Worm (Caenorhabditis elegans) whole organism, young adult: ENCODE data around the gene gid-2.

Experiments
- B0261.1 ChIP-seq: sonication (generic microtip); optimal IDR thresholded peaks from 2 replicates; lab custom pipeline; 2016; ENCODE audit warnings: mild to moderate bottlenecking, missing genetic modification characterization, moderate library complexity, missing compliant biosample characterization
- B0336.3 ChIP-seq: fragments of 200-800 bp; sonication (Bioruptor generic); IDR thresholded peaks from 2 replicates; pipeline ENCODE4 v1.3.6; 2022; ENCODE audit warnings: missing genetic modification characterization, missing compliant biosample characterization
- F37B4.10 ChIP-seq: fragments of 200-800 bp; sonication (Bioruptor generic); IDR thresholded peaks from 2 replicates; pipeline ENCODE4 v1.3.6; 2022; ENCODE audit warnings: missing genetic modification characterization, missing compliant biosample characterization
- T07F8.4 ChIP-seq: sonication (generic microtip); optimal IDR thresholded peaks from 2 replicates; lab custom pipeline; 2016; ENCODE audit warnings: mild to moderate bottlenecking, missing genetic modification characterization, moderate library complexity, missing compliant biosample characterization
- Y53F4B.3 ChIP-seq: fragments of 200-800 bp; sonication (Bioruptor generic); IDR thresholded peaks from 2 replicates; pipeline ENCODE4 v1.3.6; 2022; ENCODE audit warnings: missing genetic modification reagents, missing genetic modification characterization, missing compliant biosample characterization
- ZK185.1 ChIP-seq: sonication (generic microtip); optimal IDR thresholded peaks from 2 replicates; lab custom pipeline; 2016; ENCODE audit warnings: mild to moderate bottlenecking, missing genetic modification characterization, missing compliant biosample characterization; ENCODE audit not compliant: poor library complexity, severe bottlenecking
- aptf-3 ChIP-seq: fragments of 200-800 bp; sonication (Bioruptor generic); IDR thresholded peaks from 2 replicates; pipeline ENCODE4 v1.3.6; 2022; ENCODE audit warnings: missing genetic modification characterization, missing compliant biosample characterization
- atf-7 ChIP-seq: sonication (generic microtip); optimal IDR thresholded peaks from 2 replicates; lab custom pipeline; 2017; ENCODE audit warnings: mild to moderate bottlenecking, missing genetic modification characterization, missing compliant biosample characterization
- athp-1 ChIP-seq: sonication (generic microtip); optimal IDR thresholded peaks from 2 replicates; lab custom pipeline; 2017; ENCODE audit warnings: mild to moderate bottlenecking, missing genetic modification characterization, missing compliant biosample characterization
- cebp-2 ChIP-seq: fragments of 200-800 bp; sonication (Bioruptor generic); IDR thresholded peaks from 2 replicates; pipeline ENCODE4 v1.3.6; 2022; ENCODE audit warnings: missing genetic modification characterization, missing compliant biosample characterization
- ceh-27 ChIP-seq: fragments of 200-800 bp; sonication (Bioruptor generic); optimal IDR thresholded peaks from 2 replicates; lab custom pipeline; 2018; ENCODE audit warnings: mild to moderate bottlenecking, missing genetic modification characterization, moderate library complexity, missing compliant biosample characterization
- ceh-79 ChIP-seq: sonication (generic microtip); optimal IDR thresholded peaks from 2 replicates; lab custom pipeline; 2017; ENCODE audit warnings: mild to moderate bottlenecking, missing genetic modification characterization, missing compliant biosample characterization
- dpff-1 ChIP-seq: sonication (generic microtip); optimal IDR thresholded peaks from 2 replicates; lab custom pipeline; 2017; ENCODE audit warnings: mild to moderate bottlenecking, missing genetic modification characterization, missing compliant biosample characterization
- egl-44 ChIP-seq: fragments of 200-800 bp; sonication (Bioruptor generic); IDR thresholded peaks from 2 replicates; pipeline ENCODE4 v1.3.6; 2022; ENCODE audit warnings: missing genetic modification reagents, missing genetic modification characterization, missing compliant biosample characterization
- fkh-3 ChIP-seq: sonication (generic microtip); optimal IDR thresholded peaks from 2 replicates; lab custom pipeline; 2016; ENCODE audit warnings: mild to moderate bottlenecking, missing genetic modification characterization, missing compliant biosample characterization
- hlh-26 ChIP-seq: fragments of 200-800 bp; sonication (Bioruptor generic); conservative IDR thresholded peaks from 2 replicates; pipeline ENCODE4 v1.3.6; 2022; ENCODE audit warnings: missing genetic modification reagents, missing genetic modification characterization, missing compliant biosample characterization
- hmg-1.2 ChIP-seq: fragments of 200-800 bp; sonication (Bioruptor generic); IDR thresholded peaks from 2 replicates; pipeline ENCODE4 v1.3.6; 2022; ENCODE audit warnings: missing genetic modification reagents, missing genetic modification characterization, missing compliant biosample characterization
- hsf-1 ChIP-seq: fragments of 200-800 bp; sonication (Bioruptor generic); IDR thresholded peaks from 2 replicates; pipeline ENCODE4 v1.3.6; 2022; ENCODE audit warnings: missing genetic modification reagents, missing genetic modification characterization, missing compliant biosample characterization
- nfyb-1 ChIP-seq: fragments of 200-800 bp; sonication (Bioruptor generic); IDR thresholded peaks from 2 replicates; pipeline ENCODE4 v1.3.6; 2022; ENCODE audit warnings: missing genetic modification reagents, missing genetic modification characterization, missing compliant biosample characterization
- nhr-120 ChIP-seq: fragments of 200-800 bp; sonication (Bioruptor generic); IDR thresholded peaks from 2 replicates; pipeline ENCODE4 v1.3.6; 2022; ENCODE audit warnings: missing genetic modification characterization, missing compliant biosample characterization
- nhr-179 ChIP-seq: sonication (generic microtip); optimal IDR thresholded peaks from 2 replicates; lab custom pipeline; 2016; ENCODE audit warnings: mild to moderate bottlenecking, missing genetic modification characterization, missing compliant biosample characterization
- nhr-90 ChIP-seq: sonication (generic microtip); optimal IDR thresholded peaks from 2 replicates; lab custom pipeline; 2016; ENCODE audit warnings: missing genotype, mild to moderate bottlenecking, missing genetic modification characterization, missing compliant biosample characterization
- snpc-1.1 ChIP-seq: sonication (generic microtip); optimal IDR thresholded peaks from 2 replicates; lab custom pipeline; 2017; ENCODE audit warnings: missing genetic modification characterization, mild to moderate bottlenecking, missing compliant biosample characterization, antibody characterized with exemption, moderate library complexity, missing genotype, missing genetic modification reagents; ENCODE audit not compliant: insufficient read depth
- snpc-1.3 ChIP-seq: sonication (generic microtip); optimal IDR thresholded peaks from 2 replicates; lab custom pipeline; 2017; ENCODE audit warnings: missing genetic modification characterization, mild to moderate bottlenecking, missing compliant biosample characterization, antibody characterized with exemption, moderate library complexity, missing genotype, missing genetic modification reagents; ENCODE audit not compliant: insufficient read depth
- snpc-4 ChIP-seq, 5 experiments: fragments of 150-350 bp in 1 of 5; sonication (generic microtip) in 4 of 5; optimal IDR thresholded peaks; 2 replicates each; lab custom pipeline; 2014 to 2018; ENCODE audit warnings: missing genetic modification characterization in 5 of 5, missing biosample characterization in 3 of 5, antibody characterized with exemption in 2 of 5, mild to moderate bottlenecking in 2 of 5, missing compliant biosample characterization in 2 of 5, missing genotype in 2 of 5, moderate library complexity in 2 of 5, missing genetic modification reagents in 1 of 5
- zim-3 ChIP-seq: sonication (generic microtip); optimal IDR thresholded peaks from 2 replicates; lab custom pipeline; 2017; ENCODE audit warnings: mild to moderate bottlenecking, missing genetic modification characterization, moderate library complexity, missing compliant biosample characterization

The gid-2 gene

DNA sequence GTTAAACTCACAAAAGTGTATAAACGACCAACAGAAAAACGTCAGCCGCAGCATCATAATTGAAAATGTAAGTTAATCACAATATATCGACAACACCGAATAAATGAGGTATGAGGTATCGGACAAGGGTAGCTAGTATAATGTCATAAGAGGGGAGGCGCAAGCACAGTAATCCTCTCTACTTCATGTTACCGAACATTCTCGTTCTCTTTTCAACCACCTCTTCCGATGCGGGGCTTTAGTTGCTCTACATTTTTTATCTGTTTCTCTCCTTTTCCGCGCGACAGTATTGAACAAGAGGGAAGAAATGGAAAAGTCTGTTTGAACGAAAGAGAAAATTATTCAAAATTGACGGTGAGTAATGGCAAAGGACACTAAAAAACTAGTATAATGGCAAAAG, 37.1 kb upstream of the gid-2 start, which contains the start of gene R04B3.3:
TSS of gene R04B3.3 (minus strand) at position 101 of the 400 bp plus-strand sequence.
- TF ChIP-seq zim-3 (tag; lab: Kevin White, UChicago) (no peak), nhr-90 (tag; lab: Kevin White, UChicago) (no peak), B0336.3 (GFP tag; lab: Robert Waterston, UW) (no peak), atf-7 (tag; lab: Kevin White, UChicago) (no peak), Y53F4B.3 (GFP tag; lab: Robert Waterston, UW) (no peak), nhr-120 (GFP tag; lab: Robert Waterston, UW) (no peak)

DNA sequence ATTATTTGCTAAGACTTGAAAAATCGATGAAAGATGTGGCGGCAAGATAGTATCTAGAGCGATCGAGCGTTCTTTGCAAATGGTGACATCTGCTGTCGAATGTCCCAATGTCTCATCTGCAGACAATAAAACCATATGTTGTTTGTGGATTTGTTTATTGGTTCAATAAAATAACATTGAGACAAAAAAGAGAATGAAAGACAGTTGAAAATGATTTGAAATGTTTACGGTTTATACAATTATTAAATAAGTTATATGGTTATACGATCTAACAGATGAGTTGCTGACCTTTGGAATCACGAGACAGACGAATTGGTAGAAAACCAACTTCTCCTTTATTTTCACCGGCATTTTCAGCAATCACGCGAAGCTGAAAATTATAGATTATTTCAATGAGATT, 34.9 kb upstream of the gid-2 start, which contains the start of gene R04B3.2:
TSS of gene R04B3.2 (minus strand) at position 101 of the 400 bp plus-strand sequence.
- TF ChIP-seq nhr-179 (tag; lab: Kevin White, UChicago) (no peak), ceh-27 (no peak)

DNA sequence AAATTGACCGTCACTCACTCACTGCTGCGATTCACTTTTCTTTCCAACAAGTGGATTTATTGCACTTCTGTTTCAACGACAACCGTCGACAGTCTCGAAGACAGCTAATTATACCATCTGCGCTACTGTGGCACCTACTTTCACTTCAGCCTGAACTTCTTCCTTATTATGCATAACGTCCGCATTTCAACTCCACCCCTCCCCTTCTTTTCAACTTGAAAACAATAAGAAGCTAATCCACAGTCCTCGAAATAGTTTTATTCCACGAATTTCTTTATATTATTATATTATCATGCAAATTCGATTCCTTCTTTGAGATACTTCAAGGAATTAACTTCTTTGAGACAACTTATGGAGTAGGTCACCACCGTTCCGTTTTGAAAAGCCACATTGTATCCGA, 32.5 kb upstream of the gid-2 start, which contains the start of gene R04B3.1:
TSS of gene R04B3.1 (minus strand) at position 101 of the 400 bp plus-strand sequence.
- TF ChIP-seq athp-1 (tag; lab: Kevin White, UChicago) (no peak), nfyb-1 (GFP tag; lab: Robert Waterston, UW) (no peak), hlh-26 (GFP tag; lab: Robert Waterston, UW) (no peak), aptf-3 (GFP tag; lab: Robert Waterston, UW) (no peak)

DNA sequence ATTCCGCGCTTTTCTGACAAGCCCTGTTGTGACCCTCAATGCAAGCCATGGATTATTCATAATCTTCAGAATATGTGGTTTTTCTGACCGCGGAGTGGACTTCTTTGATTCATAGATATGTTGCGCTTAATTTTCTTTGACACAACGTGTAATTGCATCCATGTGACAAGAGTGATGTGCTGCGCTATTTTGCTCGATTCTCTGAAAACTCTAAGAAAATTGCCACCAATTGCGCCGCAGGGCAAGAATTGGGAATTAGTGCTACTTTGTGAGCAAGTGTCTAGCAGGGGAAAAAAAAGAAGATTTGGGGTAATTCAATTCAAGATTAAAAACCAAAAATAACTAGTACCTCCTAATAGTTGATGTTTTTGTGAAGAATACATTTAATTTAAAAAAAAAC, 25.3 kb upstream of the gid-2 start:
- no peak for TF ChIP-seq B0261.1 (tag; lab: Kevin White, UChicago)
- no peak for TF ChIP-seq hmg-1.2 (GFP tag; lab: Robert Waterston, UW)
- TF ChIP-seq fkh-3 (tag; lab: Kevin White, UChicago) = no peak

DNA sequence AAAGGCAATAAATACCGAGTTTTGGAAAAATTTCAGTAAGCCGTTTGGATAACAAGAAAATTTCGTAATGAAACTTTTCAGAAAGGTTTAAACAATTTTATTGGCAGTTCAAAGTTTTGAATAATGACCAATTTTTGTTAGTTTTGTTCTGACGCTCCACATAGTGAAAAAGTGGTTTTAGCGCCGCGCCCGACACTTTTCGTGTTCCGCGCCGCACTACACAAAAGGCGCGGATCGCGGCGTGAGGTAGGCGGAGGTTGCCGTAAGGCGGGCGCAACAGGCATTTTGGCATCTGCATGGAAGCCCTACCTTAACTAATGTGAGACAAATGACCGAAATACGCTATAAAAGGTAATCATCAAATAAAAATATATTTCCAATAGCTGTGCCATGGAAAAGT, 23.0 kb upstream of the gid-2 start:
- TF ChIP-seq snpc-1.1 (tag; lab: Kevin White, UChicago) (peak; percentile 42), snpc-1.3 (tag; lab: Kevin White, UChicago) (no peak), snpc-4 (GFP tag; optimal IDR thresholded peaks at IDR 0.05; lab: Kevin White, UChicago) (no peak), snpc-4 (tag; optimal IDR thresholded peaks at IDR 0.05; lab: Kevin White, UChicago) (peak in 2 of 4 experiments; percentile 52 to 76), ZK185.1 (tag; lab: Kevin White, UChicago) (no peak)

DNA sequence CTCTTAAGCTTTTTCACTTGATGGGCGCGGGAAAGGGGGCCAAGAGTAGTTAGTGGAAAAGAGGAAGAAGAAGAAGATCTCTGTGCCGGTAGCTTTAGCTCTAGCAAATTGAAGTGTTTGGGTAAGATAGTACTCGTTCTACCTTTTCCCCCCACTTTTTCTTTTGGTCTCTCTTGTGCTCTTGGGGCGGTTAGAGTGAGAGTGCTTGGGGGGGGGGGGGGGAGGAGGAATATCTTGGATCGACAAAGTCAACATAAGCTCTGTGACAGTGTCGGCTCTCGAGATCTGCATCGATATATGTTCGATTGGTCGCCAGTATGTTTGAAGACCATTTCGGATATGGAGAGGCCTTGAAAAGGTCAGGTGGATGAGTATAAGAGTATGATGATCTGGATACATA, 21.0 kb upstream of the gid-2 start, which contains the start of gene fox-1:
TSS of gene fox-1 (minus strand) at position 101 of the 400 bp plus-strand sequence.
- no peak for TF ChIP-seq nhr-120 (GFP tag; lab: Robert Waterston, UW)
- no peak for TF ChIP-seq egl-44
- TF ChIP-seq zim-3 (tag; lab: Kevin White, UChicago) = no peak
- no peak for TF ChIP-seq F37B4.10 (GFP tag; lab: Robert Waterston, UW)
- no peak for TF ChIP-seq Y53F4B.3 (GFP tag; lab: Robert Waterston, UW)

DNA sequence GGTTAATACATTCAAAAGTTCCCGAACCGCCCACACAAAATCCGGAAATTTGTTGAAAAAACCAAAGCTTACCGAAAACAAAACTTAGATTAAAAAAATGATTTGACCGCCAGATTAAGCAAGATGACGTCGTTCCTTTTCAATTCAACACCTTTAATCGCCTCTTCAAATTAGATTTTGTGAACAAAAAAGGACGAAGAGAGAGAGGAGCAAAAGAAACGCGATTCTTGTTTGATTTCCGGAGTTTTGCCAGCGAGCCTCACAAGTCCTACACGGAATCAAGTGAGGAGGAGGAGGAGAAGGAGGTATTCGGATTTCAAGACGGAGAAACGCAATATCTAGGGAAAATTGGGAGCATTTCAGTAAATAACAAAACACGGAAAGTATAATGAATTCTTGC, 18.7 kb upstream of the gid-2 start:
- TF ChIP-seq cebp-2 (GFP tag; lab: Robert Waterston, UW) (no peak), hsf-1 (GFP tag; lab: Robert Waterston, UW) (no peak), nfyb-1 (GFP tag; lab: Robert Waterston, UW) (no peak), atf-7 (tag; lab: Kevin White, UChicago) (no peak), ceh-79 (tag; lab: Kevin White, UChicago) (no peak), dpff-1 (tag; lab: Kevin White, UChicago) (no peak), T07F8.4 (tag; lab: Kevin White, UChicago) (no peak), B0261.1 (tag; lab: Kevin White, UChicago) (no peak)
